Worm (Caenorhabditis elegans) whole organism, L4 larva: Measurements from ENCODE around the gene C31E10.11.

Experiments used
- R02D3.7 ChIP-seq: fragments of 150-350 bp; sonication (generic microtip); optimal IDR thresholded peaks from 3 replicates; lab custom pipeline; 2014; ENCODE audit warnings: missing biosample characterization, missing genetic modification characterization
- Y105C5A.15 ChIP-seq: fragments of 200-800 bp; sonication (Bioruptor generic); IDR thresholded peaks from 2 replicates; pipeline ENCODE4 v1.3.6; 2022; ENCODE audit warnings: missing genetic modification characterization, missing compliant biosample characterization
- ZK337.2 ChIP-seq: fragments of 200-800 bp; sonication (Bioruptor generic); IDR thresholded peaks from 2 replicates; pipeline ENCODE4 v1.3.6; 2022; ENCODE audit warnings: missing genetic modification reagents, missing genetic modification characterization, missing compliant biosample characterization
- ZK546.5 ChIP-seq, 2 experiments: sonication (generic microtip); optimal IDR thresholded peaks; 2 replicates each; lab custom pipeline; 2017; ENCODE audit warnings: missing biosample characterization in 2 of 2, missing genetic modification characterization in 2 of 2
- ama-1 ChIP-seq: fragments of 150-350 bp; optimal IDR thresholded peaks from 2 replicates; lab custom pipeline; 2014; ENCODE audit warnings: inconsistent platforms, mixed read lengths
- arid-1 ChIP-seq: fragments of 200-800 bp; sonication (Bioruptor generic); conservative IDR thresholded peaks from 2 replicates; pipeline ENCODE4 v1.3.6; 2022; ENCODE audit warnings: missing genetic modification reagents, missing genetic modification characterization, missing compliant biosample characterization
- cey-2 ChIP-seq: sonication (generic microtip); optimal IDR thresholded peaks from 3 replicates; lab custom pipeline; 2017; ENCODE audit warnings: missing genetic modification characterization, mild to moderate bottlenecking, missing compliant biosample characterization, antibody characterized with exemption, borderline replicate concordance; ENCODE audit not compliant: insufficient read depth
- daf-16 ChIP-seq, 3 experiments: sonication (generic microtip); optimal IDR thresholded peaks; 2 replicates each; lab custom pipeline; 2016 to 2017; ENCODE audit warnings: missing genetic modification characterization in 3 of 3, missing genetic modification reagents in 3 of 3, mild to moderate bottlenecking in 2 of 3, missing compliant biosample characterization in 2 of 3, missing biosample characterization in 1 of 3, moderate library complexity in 1 of 3
- dve-1 ChIP-seq: sonication (generic microtip); optimal IDR thresholded peaks from 2 replicates; lab custom pipeline; 2017; ENCODE audit warnings: antibody characterized with exemption, mild to moderate bottlenecking, missing genetic modification characterization, missing compliant biosample characterization; ENCODE audit not compliant: insufficient read depth
- egl-27 ChIP-seq: sonication (generic microtip); optimal IDR thresholded peaks from 3 replicates; lab custom pipeline; 2017; ENCODE audit warnings: missing biosample characterization, missing genetic modification reagents, missing genetic modification characterization
- egl-43 ChIP-seq: fragments of 200-800 bp; sonication (Bioruptor generic); IDR thresholded peaks from 2 replicates; pipeline ENCODE4 v1.3.6; 2022; ENCODE audit warnings: missing genetic modification reagents, missing genetic modification characterization, missing compliant biosample characterization
- hlh-30 ChIP-seq: sonication (generic microtip); optimal IDR thresholded peaks from 2 replicates; lab custom pipeline; 2017; ENCODE audit warnings: antibody characterized with exemption, mild to moderate bottlenecking, missing genetic modification characterization, missing compliant biosample characterization; ENCODE audit not compliant: insufficient read depth
- jun-1 ChIP-seq: fragments of 150-350 bp; optimal IDR thresholded peaks from 2 replicates; lab custom pipeline; 2014; ENCODE audit warnings: missing biosample characterization, missing genetic modification reagents, missing genetic modification characterization
- lin-1 ChIP-seq: fragments of 200-800 bp; sonication (Bioruptor generic); IDR thresholded peaks from 2 replicates; pipeline ENCODE4 v1.3.6; 2022; ENCODE audit warnings: missing genetic modification reagents, missing genetic modification characterization, missing compliant biosample characterization
- lin-15B ChIP-seq: fragments of 150-350 bp; sonication (generic microtip); optimal IDR thresholded peaks from 3 replicates; lab custom pipeline; 2014; ENCODE audit warnings: missing biosample characterization, missing genetic modification characterization
- madf-9 ChIP-seq: fragments of 200-800 bp; sonication (Bioruptor generic); conservative IDR thresholded peaks from 2 replicates; pipeline ENCODE4 v1.3.6; 2022; ENCODE audit warnings: missing genetic modification reagents, missing genetic modification characterization, missing compliant biosample characterization
- mep-1 ChIP-seq: fragments of 150-350 bp; sonication (generic microtip); optimal IDR thresholded peaks from 3 replicates; lab custom pipeline; 2014; ENCODE audit warnings: missing biosample characterization, missing genetic modification characterization
- mes-2 ChIP-seq: sonication (generic microtip); optimal IDR thresholded peaks from 2 replicates; lab custom pipeline; 2016; ENCODE audit warnings: missing genotype, mild to moderate bottlenecking, missing genetic modification characterization, missing compliant biosample characterization; ENCODE audit not compliant: poor library complexity, severe bottlenecking
- mxl-2 ChIP-seq: fragments of 200-800 bp; sonication (Bioruptor generic); conservative IDR thresholded peaks from 2 replicates; pipeline ENCODE4 v1.3.6; 2022; ENCODE audit warnings: missing genetic modification reagents, missing genetic modification characterization, missing compliant biosample characterization
- nhr-10 ChIP-seq: fragments of 150-350 bp; optimal IDR thresholded peaks from 2 replicates; lab custom pipeline; 2014; ENCODE audit warnings: missing biosample characterization, missing genetic modification characterization
- nhr-11 ChIP-seq: fragments of 150-350 bp; optimal IDR thresholded peaks from 2 replicates; lab custom pipeline; 2014; ENCODE audit warnings: missing biosample characterization, missing genetic modification characterization
- nhr-25 ChIP-seq: sonication (generic microtip); optimal IDR thresholded peaks from 2 replicates; lab custom pipeline; 2017; ENCODE audit warnings: missing genetic modification characterization, mild to moderate bottlenecking, missing compliant biosample characterization, antibody characterized with exemption, moderate library complexity, borderline replicate concordance; ENCODE audit not compliant: insufficient read depth
- nhr-28 ChIP-seq: fragments of 150-350 bp; optimal IDR thresholded peaks from 2 replicates; lab custom pipeline; 2014; ENCODE audit warnings: missing biosample characterization, missing genetic modification characterization
- nhr-42 ChIP-seq: fragments of 200-800 bp; sonication (Bioruptor generic); IDR thresholded peaks from 2 replicates; pipeline ENCODE4 v1.3.6; 2022; ENCODE audit warnings: missing genetic modification characterization, missing compliant biosample characterization
- nhr-48 ChIP-seq: sonication (generic microtip); optimal IDR thresholded peaks from 2 replicates; lab custom pipeline; 2016; ENCODE audit warnings: mild to moderate bottlenecking, missing genetic modification characterization, missing compliant biosample characterization
- nhr-6 ChIP-seq: fragments of 150-350 bp; optimal IDR thresholded peaks from 2 replicates; lab custom pipeline; 2014; ENCODE audit warnings: missing biosample characterization, missing genetic modification characterization
- php-3 ChIP-seq: fragments of 200-800 bp; sonication (Bioruptor generic); IDR thresholded peaks from 2 replicates; pipeline ENCODE4 v1.3.6; 2022; ENCODE audit warnings: missing genetic modification reagents, missing genetic modification characterization, missing compliant biosample characterization
- pqm-1 ChIP-seq: sonication (generic microtip); optimal IDR thresholded peaks from 2 replicates; lab custom pipeline; 2017; ENCODE audit warnings: missing biosample characterization, missing genetic modification characterization
- saeg-2 ChIP-seq: fragments of 200-800 bp; sonication (Bioruptor generic); IDR thresholded peaks from 2 replicates; pipeline ENCODE4 v1.3.6; 2022; ENCODE audit warnings: missing genetic modification reagents, missing genetic modification characterization, missing compliant biosample characterization
- skn-1 ChIP-seq: fragments of 150-350 bp; optimal IDR thresholded peaks from 2 replicates; lab custom pipeline; 2014; ENCODE audit warnings: missing biosample characterization, missing genetic modification characterization
- snpc-4 ChIP-seq: fragments of 150-350 bp; optimal IDR thresholded peaks from 2 replicates; lab custom pipeline; 2014; ENCODE audit warnings: missing biosample characterization, missing genetic modification characterization
- spr-1 ChIP-seq: sonication (generic microtip); optimal IDR thresholded peaks from 2 replicates; lab custom pipeline; 2016; ENCODE audit warnings: mild to moderate bottlenecking, missing genetic modification characterization, missing compliant biosample characterization
- unc-130 ChIP-seq: sonication (generic microtip); optimal IDR thresholded peaks from 2 replicates; lab custom pipeline; 2016; ENCODE audit warnings: missing genetic modification reagents, missing genetic modification characterization, missing compliant biosample characterization
- unc-39 ChIP-seq: sonication (generic microtip); optimal IDR thresholded peaks from 2 replicates; lab custom pipeline; 2017; ENCODE audit warnings: missing biosample characterization, missing genetic modification characterization
- unc-62 ChIP-seq, 3 experiments: fragments of 150-350 bp in 1 of 3; sonication (generic microtip); optimal IDR thresholded peaks in 2 of 3; peaks in 1 of 3; 1 replicate in 1 of 3; 2 replicates in 2 of 3; lab custom pipeline; 2014 to 2017; ENCODE audit warnings: missing biosample characterization in 3 of 3, missing genetic modification characterization in 3 of 3, missing genetic modification reagents in 3 of 3, missing genotype in 1 of 3
- vab-7 ChIP-seq: fragments of 200-800 bp; sonication (Bioruptor generic); IDR thresholded peaks from 2 replicates; pipeline ENCODE4 v1.3.6; 2022; ENCODE audit warnings: missing genetic modification reagents, missing genetic modification characterization, missing compliant biosample characterization
- zfp-3 ChIP-seq: fragments of 200-800 bp; sonication (Bioruptor generic); conservative IDR thresholded peaks from 2 replicates; pipeline ENCODE4 v1.3.6; 2022; ENCODE audit warnings: missing genetic modification reagents, missing genetic modification characterization, missing compliant biosample characterization
- ztf-11 ChIP-seq: fragments of 150-350 bp; optimal IDR thresholded peaks from 2 replicates; lab custom pipeline; 2014; ENCODE audit warnings: missing biosample characterization, missing genetic modification characterization

The C31E10.11 gene

ce11 chrX:13959383-13959782 is 31.2 kb downstream of the C31E10.11 start:
- TF ChIP-seq Y105C5A.15 (GFP tag; lab: Robert Waterston, UW) (no peak), dve-1 (tag; lab: Kevin White, UChicago) (peak; percentile 17), nhr-48 (no peak), nhr-42 (no peak), arid-1 (GFP tag; lab: Robert Waterston, UW) (no peak), cey-2 (tag; lab: Kevin White, UChicago) (no peak), egl-27 (tag; lab: Kevin White, UChicago) (no peak), R02D3.7 (no peak), ZK546.5 (tag; optimal IDR thresholded peaks at IDR 0.05; lab: Kevin White, UChicago) (no peak), php-3 (GFP tag; lab: Robert Waterston, UW) (0 out of 2 replicates have a peak, but pooled peaks have one; percentile 29), vab-7 (GFP tag; lab: Robert Waterston, UW) (no peak), snpc-4 (tag; lab: Kevin White, UChicago) (no peak), lin-1 (GFP tag; lab: Robert Waterston, UW) (no peak), lin-15B (tag; lab: Kevin White, UChicago) (no peak), nhr-25 (tag; lab: Kevin White, UChicago) (no peak), ZK337.2 (GFP tag; lab: Robert Waterston, UW) (no peak), nhr-28 (tag; lab: Kevin White, UChicago) (peak; percentile 12), nhr-6 (tag; lab: Kevin White, UChicago) (no peak), hlh-30 (tag; lab: Kevin White, UChicago) (peak; percentile 22), skn-1 (tag; lab: Kevin White, UChicago) (no peak), egl-43 (no peak), zfp-3 (GFP tag; lab: Robert Waterston, UW) (no peak), jun-1 (tag; lab: Kevin White, UChicago) (no peak), mes-2 (tag; lab: Kevin White, UChicago) (no peak), madf-9 (GFP tag; lab: Robert Waterston, UW) (no peak), ama-1 (no peak), unc-39 (tag; lab: Kevin White, UChicago) (no peak), daf-16 (GFP tag; optimal IDR thresholded peaks at IDR 0.05; lab: Kevin White, UChicago) (no peak), daf-16 (tag; optimal IDR thresholded peaks at IDR 0.05; lab: Kevin White, UChicago) (peak; percentile 29), spr-1 (tag; lab: Kevin White, UChicago) (no peak), nhr-11 (tag; lab: Kevin White, UChicago) (no peak), nhr-10 (tag; lab: Kevin White, UChicago) (no peak), mep-1 (tag; lab: Kevin White, UChicago) (peak; percentile 17), saeg-2 (no peak), pqm-1 (peak; percentile 55), mxl-2 (GFP tag; lab: Robert Waterston, UW) (no peak), unc-130 (GFP tag; lab: Kevin White, UChicago) (no peak)

- TF ChIP-seq Y105C5A.15 (GFP tag; lab: Robert Waterston, UW) (no peak), ztf-11 (no peak), arid-1 (GFP tag; lab: Robert Waterston, UW) (no peak), unc-62 (GFP tag; optimal IDR thresholded peaks at IDR 0.05 in 1 of 2; lab: Kevin White, UChicago) (peak in 1 of 2 experiments; percentile 46), unc-62 (tag; optimal IDR thresholded peaks at IDR 0.05; lab: Kevin White, UChicago) (no peak)
Observed at ce11 chrX:13958451-13958850, 32.1 kb downstream of the C31E10.11 start.
